Worm (Caenorhabditis elegans): ENCODE data around the gene ckr-2.

Gene ckr-2

ce11 chrIII:2013156-2013854 lies 8.1 kb downstream of the ckr-2 start:
- no peak for TF ChIP-seq F13C5.2 (tag; optimal IDR thresholded peaks at IDR 0.05)
- TF ChIP-seq flt-1 (GFP tag; IDR thresholded peaks at IDR 0.05) = no peak
- TF ChIP-seq ama-1 (optimal IDR thresholded peaks at IDR 0.05) = no peak
- TF ChIP-seq tbx-37 (GFP tag; conservative IDR thresholded peaks at IDR 0.05) = no peak
- TF ChIP-seq aly-1 (tag; optimal IDR thresholded peaks at IDR 0.05) = no peak
- TF ChIP-seq ceh-36 (tag; optimal IDR thresholded peaks at IDR 0.05) = no peak
- TF ChIP-seq sea-1 (GFP tag; conservative IDR thresholded peaks at IDR 0.05) = no peak
- no peak for TF ChIP-seq tra-4 (tag; optimal IDR thresholded peaks at IDR 0.05)
- TF ChIP-seq hnd-1 (tag; optimal IDR thresholded peaks at IDR 0.05) = no peak
- no peak for TF ChIP-seq ets-7 (tag; optimal IDR thresholded peaks at IDR 0.05)
- TF ChIP-seq scrt-1 (GFP tag; IDR thresholded peaks at IDR 0.05) = no peak
- TF ChIP-seq B0310.2 (tag; optimal IDR thresholded peaks at IDR 0.05) = no peak
- TF ChIP-seq tbx-11 (GFP tag; IDR thresholded peaks at IDR 0.05) = no peak

DNA sequence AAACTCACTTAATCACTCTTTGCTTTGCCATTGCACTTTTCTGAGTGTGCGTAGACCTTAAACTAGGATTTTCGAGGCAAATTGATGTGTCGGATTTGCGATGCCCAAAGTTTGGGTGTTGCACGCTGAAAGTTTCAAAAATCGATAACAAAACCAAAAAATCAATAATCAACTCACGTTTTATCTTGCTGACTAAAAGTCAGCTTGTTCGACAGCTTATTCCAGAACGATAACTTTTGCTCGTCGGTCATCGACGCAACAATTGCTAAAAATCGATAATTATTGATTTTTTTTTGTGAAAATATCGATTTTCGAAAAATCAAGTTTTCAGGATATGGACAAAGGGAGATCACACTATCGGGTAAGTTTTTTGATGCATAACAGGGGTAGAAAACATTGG lies 8.8 kb downstream of the ckr-2 start:
- TF ChIP-seq F13C5.2 (tag; optimal IDR thresholded peaks at IDR 0.05) = no peak
- TF ChIP-seq hnd-1 (tag; optimal IDR thresholded peaks at IDR 0.05) = no peak
- TF ChIP-seq aly-1 (tag; optimal IDR thresholded peaks at IDR 0.05) = no peak
- TF ChIP-seq sea-1 (GFP tag; conservative IDR thresholded peaks at IDR 0.05) = no peak
- TF ChIP-seq tbx-11 (GFP tag; IDR thresholded peaks at IDR 0.05) = no peak
- no peak for TF ChIP-seq tra-4 (tag; optimal IDR thresholded peaks at IDR 0.05)
- TF ChIP-seq pes-1 (GFP tag; IDR thresholded peaks at IDR 0.05) = no peak
- no peak for TF ChIP-seq B0310.2 (tag; optimal IDR thresholded peaks at IDR 0.05)
- TF ChIP-seq ama-1 (optimal IDR thresholded peaks at IDR 0.05) = no peak
- no peak for TF ChIP-seq ceh-36 (tag; optimal IDR thresholded peaks at IDR 0.05)
- TF ChIP-seq hmg-4 (GFP tag; optimal IDR thresholded peaks at IDR 0.05) = no peak
- no peak for TF ChIP-seq ets-7 (tag; optimal IDR thresholded peaks at IDR 0.05)
- no peak for TF ChIP-seq tbx-37 (GFP tag; conservative IDR thresholded peaks at IDR 0.05)
- TF ChIP-seq scrt-1 (GFP tag; IDR thresholded peaks at IDR 0.05) = no peak
- TF ChIP-seq hmbx-1 (tag; optimal IDR thresholded peaks at IDR 0.05) = no peak
- TF ChIP-seq flt-1 (GFP tag; IDR thresholded peaks at IDR 0.05) = no peak
- no peak for TF ChIP-seq ceh-13 (GFP tag; optimal IDR thresholded peaks at IDR 0.05)

DNA sequence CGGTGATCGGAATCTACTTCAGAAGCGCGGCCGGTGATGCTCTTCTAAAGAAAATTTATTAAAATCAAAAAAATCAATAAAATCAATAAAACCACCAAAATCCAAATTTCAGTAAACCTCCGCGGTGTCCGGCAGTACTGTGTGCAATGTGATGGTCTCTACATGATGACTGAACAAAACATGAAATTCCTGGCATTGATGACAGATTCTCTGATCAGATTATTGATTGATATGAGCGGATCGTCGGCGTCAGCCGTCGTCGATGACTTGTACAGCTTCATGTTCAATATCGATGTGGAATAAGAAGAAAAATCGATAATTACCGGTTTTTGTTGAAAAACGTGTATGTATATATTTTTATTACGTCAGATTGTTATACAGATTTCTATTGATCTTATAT lies 12.5 kb downstream of the ckr-2 start:
- TF ChIP-seq tra-4 (tag; optimal IDR thresholded peaks at IDR 0.05) (no peak), ceh-13 (GFP tag; optimal IDR thresholded peaks at IDR 0.05) (no peak), tbx-37 (GFP tag; conservative IDR thresholded peaks at IDR 0.05) (no peak)

DNA sequence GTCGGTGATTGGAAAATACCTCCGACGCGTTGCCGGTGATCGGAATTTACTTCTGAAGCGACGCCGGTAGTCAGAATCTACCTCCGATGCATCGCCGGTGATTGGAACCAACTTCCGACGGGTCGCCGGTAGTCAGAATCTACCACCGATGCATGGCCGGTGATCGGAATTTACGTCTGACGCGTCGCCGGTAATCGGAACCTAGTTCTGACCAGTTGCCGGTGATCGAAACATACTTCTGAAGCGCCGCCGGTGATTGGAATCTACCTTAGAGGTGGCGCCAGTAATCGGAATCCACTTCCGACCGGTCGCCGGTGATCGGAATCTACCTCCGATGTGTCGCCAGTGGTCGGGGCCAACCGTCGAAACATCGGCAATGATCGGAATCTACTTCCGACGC lies 13.1 kb downstream of the ckr-2 start:
- TF ChIP-seq hmg-4 (GFP tag; optimal IDR thresholded peaks at IDR 0.05) (no peak), tbx-37 (GFP tag; conservative IDR thresholded peaks at IDR 0.05) (no peak), sea-1 (GFP tag; conservative IDR thresholded peaks at IDR 0.05) (no peak), ceh-36 (tag; optimal IDR thresholded peaks at IDR 0.05) (no peak), hnd-1 (tag; optimal IDR thresholded peaks at IDR 0.05) (no peak), ama-1 (optimal IDR thresholded peaks at IDR 0.05) (no peak), ets-7 (tag; optimal IDR thresholded peaks at IDR 0.05) (no peak), tbx-11 (GFP tag; IDR thresholded peaks at IDR 0.05) (no peak), B0310.2 (tag; optimal IDR thresholded peaks at IDR 0.05) (no peak), F13C5.2 (tag; optimal IDR thresholded peaks at IDR 0.05) (no peak), aly-1 (tag; optimal IDR thresholded peaks at IDR 0.05) (no peak), tra-4 (tag; optimal IDR thresholded peaks at IDR 0.05) (no peak), flt-1 (GFP tag; IDR thresholded peaks at IDR 0.05) (no peak)

DNA sequence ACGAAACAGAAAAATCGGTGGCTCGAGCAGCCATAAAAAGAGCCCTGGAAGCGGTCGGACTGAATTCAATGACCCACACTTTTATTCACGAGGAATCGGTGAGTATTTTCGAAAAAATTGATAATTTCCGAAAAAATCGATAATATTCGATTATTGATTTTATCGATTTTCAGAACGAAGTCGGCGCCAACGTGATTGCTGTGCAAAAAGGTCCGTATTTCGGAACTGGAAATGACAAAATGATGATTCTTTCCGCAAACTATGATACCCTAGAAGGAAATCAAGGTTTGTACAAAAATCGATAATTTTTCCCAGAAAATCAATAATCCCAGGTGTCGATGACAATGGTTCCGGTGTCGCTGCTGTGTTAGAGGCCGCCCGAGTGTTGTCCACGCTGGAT lies 14.5 kb downstream of the ckr-2 start:
- TF ChIP-seq tbx-11 (GFP tag; IDR thresholded peaks at IDR 0.05) = no peak
- TF ChIP-seq F13C5.2 (tag; optimal IDR thresholded peaks at IDR 0.05) = no peak
- TF ChIP-seq ceh-13 (GFP tag; optimal IDR thresholded peaks at IDR 0.05) = no peak
- TF ChIP-seq tbx-37 (GFP tag; conservative IDR thresholded peaks at IDR 0.05) = no peak
- no peak for TF ChIP-seq B0310.2 (tag; optimal IDR thresholded peaks at IDR 0.05)

ce11 chrIII:2005729-2006128 lies 15.7 kb downstream of the ckr-2 start, which contains the start of gene Y39A3B.1:
TSS of gene Y39A3B.1 (plus strand) at chrIII:2006029.
- TF ChIP-seq scrt-1 (GFP tag; IDR thresholded peaks at IDR 0.05) (no peak), hnd-1 (tag; optimal IDR thresholded peaks at IDR 0.05) (no peak), sea-1 (GFP tag; conservative IDR thresholded peaks at IDR 0.05) (no peak), pes-1 (GFP tag; IDR thresholded peaks at IDR 0.05) (no peak)

- TF ChIP-seq hmbx-1 (tag; optimal IDR thresholded peaks at IDR 0.05) (no peak), flt-1 (GFP tag; IDR thresholded peaks at IDR 0.05) (no peak), ceh-13 (GFP tag; optimal IDR thresholded peaks at IDR 0.05) (no peak)
Measured at ce11 chrIII:2001210-2001609, 20.2 kb downstream of the ckr-2 start.

DNA sequence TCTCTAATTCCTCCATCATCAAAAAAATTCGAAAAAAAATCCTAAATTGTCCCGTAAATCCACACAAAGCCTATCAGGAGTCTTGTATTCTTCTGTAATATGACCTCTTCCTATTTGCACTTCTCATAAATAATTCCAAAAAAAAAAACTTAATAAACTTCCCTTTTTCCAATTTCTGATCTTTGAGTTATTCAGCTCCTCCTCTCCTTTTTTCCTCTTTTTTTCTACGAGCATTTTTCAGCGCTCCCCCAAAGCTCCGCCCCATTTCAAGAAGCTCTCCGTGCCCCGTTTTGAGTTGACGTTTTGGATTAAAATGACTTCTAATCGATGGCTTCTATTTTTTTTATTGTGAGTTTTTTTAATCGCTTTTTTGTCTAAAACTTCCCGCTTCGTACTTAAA lies 23.8 kb downstream of the ckr-2 start, which contains the start of gene lgc-42:
Gene lgc-42, plus strand, starts transcription at position 301 of the 400 bp plus-strand sequence.
- TF ChIP-seq scrt-1 (GFP tag; IDR thresholded peaks at IDR 0.05) (no peak), ets-7 (tag; optimal IDR thresholded peaks at IDR 0.05) (no peak)

DNA sequence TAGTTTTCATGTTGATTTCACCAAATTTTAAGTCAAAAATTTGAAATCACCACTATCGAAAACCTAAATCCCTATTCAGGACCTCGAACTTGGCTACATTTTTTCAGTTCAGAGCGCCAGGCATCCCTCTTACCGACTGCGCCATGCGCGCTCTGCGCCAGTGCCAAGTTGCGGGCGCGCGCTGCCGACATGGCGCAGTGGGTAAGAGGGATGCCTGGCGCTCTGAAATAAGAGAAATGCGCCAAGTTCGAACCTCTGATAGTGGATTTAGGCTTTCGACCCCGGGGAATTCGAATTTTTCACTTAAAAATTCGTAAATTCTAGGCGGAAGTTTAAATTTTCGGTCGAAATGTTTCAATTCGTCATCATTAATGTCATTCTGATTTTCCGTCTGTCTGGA lies 31.5 kb downstream of the ckr-2 start:
- TF ChIP-seq tbx-37 (GFP tag; conservative IDR thresholded peaks at IDR 0.05) = no peak
- TF ChIP-seq hnd-1 (tag; optimal IDR thresholded peaks at IDR 0.05) = no peak

Measured in whole organism, early embryonic.